Fruit fly (Drosophila melanogaster) whole organism, embryonic: Measurements from ENCODE around the gene shv.

ENCODE experiments used
- Ada2b ChIP-seq: fragments of 200-800 bp; sonication (Bioruptor generic); IDR thresholded peaks from 2 replicates; pipeline ENCODE4 v1.3.6; 2022; ENCODE audit warnings: missing biosample characterization, missing genetic modification characterization
- Atf6 ChIP-seq: fragments of 200-800 bp; sonication (Bioruptor generic); IDR thresholded peaks from 2 replicates; pipeline ENCODE4 v1.3.6; 2022; ENCODE audit warnings: missing biosample characterization, missing genetic modification characterization
- BEAF-32 ChIP-seq: fragments of 200-800 bp; sonication (Bioruptor generic); optimal IDR thresholded peaks from 3 replicates; lab custom pipeline; 2017; ENCODE audit warnings: missing biosample characterization, missing genetic modification characterization, mild to moderate bottlenecking, moderate library complexity, missing genetic modification reagents
- CG12769 ChIP-seq: fragments of 200-800 bp; sonication (Bioruptor generic); optimal IDR thresholded peaks from 2 replicates; lab custom pipeline; 2019; ENCODE audit warnings: missing biosample characterization, mild to moderate bottlenecking, missing genetic modification characterization, moderate library complexity
- CG1529 ChIP-seq: fragments of 200-800 bp; sonication (Bioruptor generic); optimal IDR thresholded peaks from 3 replicates; lab custom pipeline; 2018; ENCODE audit warnings: missing biosample characterization, missing genetic modification characterization
- CG17385 ChIP-seq: fragments of 200-800 bp; sonication (Bioruptor generic); optimal IDR thresholded peaks from 3 replicates; lab custom pipeline; 2018; ENCODE audit warnings: missing biosample characterization, mild to moderate bottlenecking, missing genetic modification characterization
- CG17802 ChIP-seq: fragments of 200-800 bp; sonication (Bioruptor generic); optimal IDR thresholded peaks from 2 replicates; lab custom pipeline; 2018; ENCODE audit warnings: missing biosample characterization, mild to moderate bottlenecking, missing genetic modification characterization, moderate library complexity
- CG18599 ChIP-seq: fragments of 200-800 bp; sonication (Bioruptor generic); optimal IDR thresholded peaks from 3 replicates; lab custom pipeline; 2017; ENCODE audit warnings: missing biosample characterization, missing genetic modification characterization, mild to moderate bottlenecking, moderate library complexity, missing genetic modification reagents
- CG18619 ChIP-seq: fragments of 200-800 bp; sonication (Bioruptor generic); optimal IDR thresholded peaks from 3 replicates; lab custom pipeline; 2017; ENCODE audit warnings: missing biosample characterization, mild to moderate bottlenecking, missing genetic modification characterization
- CG30431 ChIP-seq: fragments of 200-800 bp; sonication (Bioruptor generic); optimal IDR thresholded peaks from 2 replicates; lab custom pipeline; 2017; ENCODE audit warnings: missing biosample characterization, missing genetic modification characterization
- CG3995 ChIP-seq: fragments of 200-800 bp; sonication (Bioruptor generic); optimal IDR thresholded peaks from 3 replicates; lab custom pipeline; 2016; ENCODE audit warnings: missing biosample characterization, missing genetic modification characterization
- CG4424 ChIP-seq: fragments of 200-800 bp; sonication (Bioruptor generic); optimal IDR thresholded peaks from 3 replicates; lab custom pipeline; 2016; ENCODE audit warnings: missing biosample characterization, missing genetic modification characterization
- CG8089 ChIP-seq: fragments of 200-800 bp; sonication (Bioruptor generic); optimal IDR thresholded peaks from 3 replicates; lab custom pipeline; 2016; ENCODE audit warnings: missing biosample characterization, missing genetic modification characterization
- CG9609 ChIP-seq: fragments of 200-800 bp; sonication (Bioruptor generic); optimal IDR thresholded peaks from 3 replicates; lab custom pipeline; 2016; ENCODE audit warnings: missing biosample characterization, missing genetic modification characterization
- CG9932 ChIP-seq: fragments of 200-800 bp; sonication (Bioruptor generic); IDR thresholded peaks from 2 replicates; pipeline ENCODE4 v1.3.6; 2022; ENCODE audit warnings: missing biosample characterization, missing genetic modification characterization
- Chrac-16 ChIP-seq: fragments of 200-800 bp; sonication (Bioruptor generic); optimal IDR thresholded peaks from 3 replicates; lab custom pipeline; 2016; ENCODE audit warnings: missing biosample characterization, missing genetic modification characterization
- Dad ChIP-seq: fragments of 200-800 bp; sonication (Bioruptor generic); optimal IDR thresholded peaks from 3 replicates; lab custom pipeline; 2016; ENCODE audit warnings: missing biosample characterization, missing genetic modification characterization
- Deaf1 ChIP-seq: fragments of 200-800 bp; optimal IDR thresholded peaks from 3 replicates; lab custom pipeline; 2019; ENCODE audit warnings: missing biosample characterization, mild to moderate bottlenecking, missing genetic modification characterization, moderate library complexity
- NFAT ChIP-seq: fragments of 200-800 bp; sonication (Bioruptor generic); IDR thresholded peaks from 2 replicates; pipeline ENCODE4 v1.3.6; 2022; ENCODE audit warnings: missing biosample characterization, missing genetic modification characterization
- Oaz ChIP-seq: fragments of 200-800 bp; sonication (Bioruptor generic); IDR thresholded peaks from 2 replicates; pipeline ENCODE4 v1.3.6; 2022; ENCODE audit warnings: missing biosample characterization, missing genetic modification characterization
- Rfx ChIP-seq: fragments of 200-800 bp; sonication (Bioruptor generic); IDR thresholded peaks from 2 replicates; pipeline ENCODE4 v1.3.6; 2022; ENCODE audit warnings: missing biosample characterization, missing genetic modification characterization
- Sin3A ChIP-seq: fragments of >200 bp; optimal IDR thresholded peaks from 2 replicates; lab custom pipeline; 2018
- Spps ChIP-seq: fragments of 200-800 bp; sonication (Bioruptor generic); optimal IDR thresholded peaks from 2 replicates; lab custom pipeline; 2018; ENCODE audit warnings: missing biosample characterization, mild to moderate bottlenecking, missing genetic modification characterization
- Sry-β ChIP-seq: fragments of 200-800 bp; sonication (Bioruptor generic); optimal IDR thresholded peaks from 2 replicates; lab custom pipeline; 2018; ENCODE audit warnings: missing biosample characterization, mild to moderate bottlenecking, missing genetic modification characterization, moderate library complexity
- YL-1 ChIP-seq: fragments of 200-800 bp; sonication (Bioruptor generic); optimal IDR thresholded peaks from 3 replicates; lab custom pipeline; 2017; ENCODE audit warnings: missing biosample characterization, mild to moderate bottlenecking, missing genetic modification characterization
- aop ChIP-seq: fragments of 200-800 bp; sonication (Bioruptor generic); IDR thresholded peaks from 2 replicates; pipeline ENCODE4 v1.3.6; 2022; ENCODE audit warnings: missing biosample characterization, missing genetic modification characterization
- ara ChIP-seq: fragments of 200-800 bp; sonication (Bioruptor generic); IDR thresholded peaks from 2 replicates; pipeline ENCODE4 v1.3.6; 2022; ENCODE audit warnings: missing biosample characterization, missing genetic modification characterization
- bowl ChIP-seq: fragments of 200-800 bp; sonication (Bioruptor generic); IDR thresholded peaks from 2 replicates; pipeline ENCODE4 v1.3.6; 2022; ENCODE audit warnings: missing biosample characterization, missing genetic modification characterization
- cg ChIP-seq: fragments of 200-800 bp; sonication (Bioruptor generic); optimal IDR thresholded peaks from 3 replicates; lab custom pipeline; 2019; ENCODE audit warnings: missing biosample characterization, mild to moderate bottlenecking, missing genetic modification characterization, moderate library complexity
- chn ChIP-seq: fragments of 200-800 bp; sonication (Bioruptor generic); optimal IDR thresholded peaks from 2 replicates; lab custom pipeline; 2016; ENCODE audit warnings: missing biosample characterization, missing genetic modification characterization
- danr ChIP-seq: fragments of 200-800 bp; sonication (Bioruptor generic); IDR thresholded peaks from 2 replicates; pipeline ENCODE4 v1.3.6; 2022; ENCODE audit warnings: missing biosample characterization, missing genetic modification characterization
- dysf ChIP-seq: fragments of 200-800 bp; sonication (Bioruptor generic); IDR thresholded peaks from 3 replicates; pipeline ENCODE4 v1.3.6; 2022; ENCODE audit warnings: missing biosample characterization, missing genetic modification characterization
- h ChIP-seq: fragments of >200 bp; optimal IDR thresholded peaks from 2 replicates; lab custom pipeline; 2017
- jigr1 ChIP-seq: fragments of 200-800 bp; sonication (Bioruptor generic); IDR thresholded peaks from 3 replicates; pipeline ENCODE4 v1.3.6; 2022; ENCODE audit warnings: missing biosample characterization, missing genetic modification characterization
- klu ChIP-seq: fragments of 200-800 bp; sonication (Bioruptor generic); IDR thresholded peaks from 2 replicates; pipeline ENCODE4 v1.3.6; 2022; ENCODE audit warnings: missing biosample characterization, missing genetic modification characterization
- lbe ChIP-seq: fragments of 200-800 bp; sonication (Bioruptor generic); optimal IDR thresholded peaks from 2 replicates; lab custom pipeline; 2016; ENCODE audit warnings: missing biosample characterization, mild to moderate bottlenecking, missing genetic modification characterization
- lilli ChIP-seq: fragments of 200-800 bp; sonication (Bioruptor generic); optimal IDR thresholded peaks from 3 replicates; lab custom pipeline; 2016; ENCODE audit warnings: missing biosample characterization, missing genetic modification characterization
- luna ChIP-seq: fragments of 200-800 bp; sonication (Bioruptor generic); optimal IDR thresholded peaks from 2 replicates; lab custom pipeline; 2016; ENCODE audit warnings: missing biosample characterization, missing genetic modification characterization
- nerfin-2 ChIP-seq: fragments of 200-800 bp; sonication (Bioruptor generic); IDR thresholded peaks from 2 replicates; pipeline ENCODE4 v1.3.6; 2022; ENCODE audit warnings: missing biosample characterization, missing genetic modification characterization; ENCODE audit not compliant: partially characterized antibody
- pzg ChIP-seq: fragments of 200-800 bp; sonication (Bioruptor generic); optimal IDR thresholded peaks from 3 replicates; lab custom pipeline; 2018; ENCODE audit warnings: missing biosample characterization, mild to moderate bottlenecking, missing genetic modification characterization, moderate library complexity
- ranshi ChIP-seq: fragments of 200-800 bp; sonication (Bioruptor generic); IDR thresholded peaks from 2 replicates; pipeline ENCODE4 v1.3.6; 2022; ENCODE audit warnings: missing biosample characterization, missing genetic modification characterization
- row ChIP-seq: fragments of 200-800 bp; sonication (Bioruptor generic); IDR thresholded peaks from 3 replicates; pipeline ENCODE4 v1.3.6; 2022; ENCODE audit warnings: missing biosample characterization, missing genetic modification characterization
- sc ChIP-seq, 3 experiments: fragments of >200 bp in 2 of 3; fragments of 200-800 bp in 1 of 3; sonication (Bioruptor generic) in 1 of 3; optimal IDR thresholded peaks; 2 replicates in 2 of 3; 3 replicates in 1 of 3; lab custom pipeline; 2017; ENCODE audit warnings: mild to moderate bottlenecking in 1 of 3, missing biosample characterization in 1 of 3, missing genetic modification characterization in 1 of 3, missing genetic modification reagents in 1 of 3
- sd ChIP-seq: fragments of 200-800 bp; sonication (Bioruptor generic); optimal IDR thresholded peaks from 3 replicates; lab custom pipeline; 2018; ENCODE audit warnings: missing biosample characterization, mild to moderate bottlenecking, missing genetic modification characterization, moderate library complexity
- sima ChIP-seq: fragments of 200-800 bp; sonication (Bioruptor generic); optimal IDR thresholded peaks from 2 replicates; lab custom pipeline; 2016; ENCODE audit warnings: missing biosample characterization, missing genetic modification characterization
- sr ChIP-seq: fragments of 200-800 bp; sonication (Bioruptor generic); IDR thresholded peaks from 3 replicates; pipeline ENCODE4 v1.3.6; 2022; ENCODE audit warnings: missing biosample characterization, missing genetic modification characterization
- toy ChIP-seq: fragments of 200-800 bp; sonication (Bioruptor generic); IDR thresholded peaks from 2 replicates; pipeline ENCODE4 v1.3.6; 2022; ENCODE audit warnings: missing biosample characterization, missing genetic modification characterization
- tup ChIP-seq: fragments of 200-800 bp; sonication (Bioruptor generic); optimal IDR thresholded peaks from 2 replicates; lab custom pipeline; 2016; ENCODE audit warnings: missing biosample characterization, mild to moderate bottlenecking, missing genetic modification characterization, moderate library complexity
- unpg ChIP-seq: fragments of 200-800 bp; sonication (Bioruptor generic); optimal IDR thresholded peaks from 3 replicates; lab custom pipeline; 2018; ENCODE audit warnings: missing biosample characterization, mild to moderate bottlenecking, missing genetic modification characterization, moderate library complexity
- wdn ChIP-seq: fragments of 200-800 bp; sonication (Bioruptor generic); IDR thresholded peaks from 2 replicates; pipeline ENCODE4 v1.3.6; 2022; ENCODE audit warnings: missing biosample characterization, missing genetic modification characterization
- zen ChIP-seq: fragments of 200-800 bp; sonication (Bioruptor generic); optimal IDR thresholded peaks from 3 replicates; lab custom pipeline; 2018; ENCODE audit warnings: missing biosample characterization, mild to moderate bottlenecking, missing genetic modification characterization, moderate library complexity

shv gene

dm6 chr2L:480638-481399 lies 27.9 kb downstream of the shv start (continued):
- no peak for TF ChIP-seq bowl
- TF ChIP-seq ara (GFP tag; lab: Robert Waterston, UW): no peak
- peak; percentile 100 for TF ChIP-seq CG18599 (GFP tag; lab: Kevin White, UChicago)
- TF ChIP-seq Spps (tag; lab: Kevin White, UChicago): peak; percentile 100
- peak; percentile 100 for TF ChIP-seq unpg
- TF ChIP-seq CG3995 (GFP tag; lab: Kevin White, UChicago): peak; percentile 93
- no peak for TF ChIP-seq row (GFP tag; lab: Robert Waterston, UW)
- TF ChIP-seq CG1529 (GFP tag; lab: Kevin White, UChicago): peak; percentile 100
- no peak for TF ChIP-seq toy (GFP tag; lab: Robert Waterston, UW)
- peak; percentile 100 for TF ChIP-seq luna (GFP tag; lab: Kevin White, UChicago)
- TF ChIP-seq Sin3A (lab: Kevin White, UChicago): no peak
- TF ChIP-seq sd (tag; lab: Kevin White, UChicago): peak; percentile 100
- peak; percentile 100 for TF ChIP-seq CG8089 (GFP tag; lab: Kevin White, UChicago)
- peak; percentile 96 for TF ChIP-seq CG17802 (tag; lab: Kevin White, UChicago)
- TF ChIP-seq sr (GFP tag; lab: Robert Waterston, UW): no peak
- TF ChIP-seq Deaf1 (tag; lab: Kevin White, UChicago): peak; percentile 96
- TF ChIP-seq Chrac-16 (GFP tag; lab: Kevin White, UChicago): peak; percentile 100
- no peak for TF ChIP-seq nerfin-2 (GFP tag; lab: Robert Waterston, UW)
- TF ChIP-seq CG12769 (tag; lab: Kevin White, UChicago): peak; percentile 100
- TF ChIP-seq dysf (GFP tag; lab: Robert Waterston, UW): no peak
- no peak for TF ChIP-seq ranshi (GFP tag; lab: Robert Waterston, UW)
- TF ChIP-seq lbe (GFP tag; lab: Kevin White, UChicago): peak; percentile 99
- peak; percentile 100 for TF ChIP-seq CG17385
- no peak for TF ChIP-seq aop (GFP tag; lab: Robert Waterston, UW)
- peak; percentile 100 for TF ChIP-seq CG30431 (GFP tag; lab: Kevin White, UChicago)
- peak; percentile 100 for TF ChIP-seq YL-1
- TF ChIP-seq BEAF-32 (GFP tag; lab: Kevin White, UChicago): peak; percentile 59
- TF ChIP-seq Atf6 (GFP tag; lab: Robert Waterston, UW): no peak
- TF ChIP-seq Ada2b: no peak
- peak; percentile 100 for TF ChIP-seq CG4424 (GFP tag; lab: Kevin White, UChicago)
- peak; percentile 97 for TF ChIP-seq cg (GFP tag; lab: Kevin White, UChicago)
- TF ChIP-seq CG9932: no peak
- TF ChIP-seq h (lab: Kevin White, UChicago): no peak
- TF ChIP-seq Sry-β: peak; percentile 84
- TF ChIP-seq CG9609 (GFP tag; lab: Kevin White, UChicago): peak; percentile 100
- TF ChIP-seq tup (GFP tag; lab: Kevin White, UChicago): peak; percentile 100
- TF ChIP-seq sima (GFP tag; lab: Kevin White, UChicago): peak; percentile 100
- TF ChIP-seq Dad: peak; percentile 100
- TF ChIP-seq NFAT (GFP tag; lab: Robert Waterston, UW): no peak
- peak; percentile 100 for TF ChIP-seq CG18619 (GFP tag; lab: Kevin White, UChicago)
- TF ChIP-seq jigr1 (GFP tag; lab: Robert Waterston, UW): no peak
- no peak for TF ChIP-seq wdn (GFP tag; lab: Robert Waterston, UW)
- no peak for TF ChIP-seq klu (GFP tag; lab: Robert Waterston, UW)
- peak; percentile 79 for TF ChIP-seq pzg (GFP tag; lab: Kevin White, UChicago)
- TF ChIP-seq Oaz (GFP tag; lab: Robert Waterston, UW): no peak
- peak; percentile 100 for TF ChIP-seq lilli (GFP tag; lab: Kevin White, UChicago)
- peak; percentile 100 for TF ChIP-seq chn (GFP tag; lab: Kevin White, UChicago)
- peak; percentile 100 for TF ChIP-seq zen
- no peak for TF ChIP-seq danr
- TF ChIP-seq Rfx (GFP tag; lab: Robert Waterston, UW): no peak
- no peak for TF ChIP-seq sc (optimal IDR thresholded peaks at IDR 0.05; lab: Kevin White, UChicago)
- peak; percentile 100 for TF ChIP-seq sc (GFP tag; optimal IDR thresholded peaks at IDR 0.05; lab: Kevin White, UChicago)
